Fruit fly (Drosophila melanogaster) whole organism, embryonic: Measurements from ENCODE around the gene CG45061.

Source experiments
- Blimp-1 ChIP-seq: fragments of 200-800 bp; sonication (Bioruptor generic); optimal IDR thresholded peaks from 3 replicates; lab custom pipeline; 2018; ENCODE audit warnings: missing biosample characterization, missing genetic modification characterization, mild to moderate bottlenecking, moderate library complexity, missing genetic modification reagents
- CG15514 ChIP-seq: fragments of 200-800 bp; sonication (Bioruptor generic); optimal IDR thresholded peaks from 3 replicates; lab custom pipeline; 2017; ENCODE audit warnings: missing biosample characterization, missing genetic modification characterization, mild to moderate bottlenecking, moderate library complexity, missing genetic modification reagents
- CG17328 ChIP-seq: fragments of 200-800 bp; sonication (Bioruptor generic); IDR thresholded peaks from 2 replicates; pipeline ENCODE4 v1.3.6; 2022; ENCODE audit warnings: missing biosample characterization, missing genetic modification characterization
- CG30403 ChIP-seq: fragments of 200-800 bp; sonication (Bioruptor generic); optimal IDR thresholded peaks from 3 replicates; lab custom pipeline; 2016; ENCODE audit warnings: missing biosample characterization, missing genetic modification characterization
- CG5953 ChIP-seq: fragments of 200-800 bp; sonication (Bioruptor generic); IDR thresholded peaks from 2 replicates; pipeline ENCODE4 v1.3.6; 2022; ENCODE audit warnings: missing biosample characterization, missing genetic modification characterization
- Dip3 ChIP-seq: fragments of 200-800 bp; sonication (Bioruptor generic); optimal IDR thresholded peaks from 3 replicates; lab custom pipeline; 2016; ENCODE audit warnings: missing biosample characterization, missing genetic modification characterization
- Eip74EF ChIP-seq, 2 experiments: fragments of 200-800 bp in 1 of 2; fragments of >200 bp in 1 of 2; sonication (Bioruptor generic) in 1 of 2; optimal IDR thresholded peaks; 2 replicates each; lab custom pipeline; 2017 to 2019; ENCODE audit warnings: missing biosample characterization in 2 of 2, missing genetic modification characterization in 2 of 2, mild to moderate bottlenecking in 1 of 2, moderate library complexity in 1 of 2
- Hr51 ChIP-seq, 2 experiments: fragments of 200-800 bp; sonication (Bioruptor generic); optimal IDR thresholded peaks; 2 replicates in 1 of 2; 3 replicates in 1 of 2; lab custom pipeline; 2016 to 2018; ENCODE audit warnings: missing biosample characterization in 2 of 2, missing genetic modification characterization in 2 of 2, mild to moderate bottlenecking in 1 of 2, moderate library complexity in 1 of 2
- Rfx ChIP-seq: fragments of 200-800 bp; sonication (Bioruptor generic); IDR thresholded peaks from 2 replicates; pipeline ENCODE4 v1.3.6; 2022; ENCODE audit warnings: missing biosample characterization, missing genetic modification characterization
- Sox102F ChIP-seq: fragments of 200-800 bp; sonication (Bioruptor generic); optimal IDR thresholded peaks from 2 replicates; lab custom pipeline; 2018; ENCODE audit warnings: missing biosample characterization, mild to moderate bottlenecking, missing genetic modification characterization, moderate library complexity
- Xbp1 ChIP-seq: fragments of 200-800 bp; sonication (Bioruptor generic); optimal IDR thresholded peaks from 3 replicates; lab custom pipeline; 2016; ENCODE audit warnings: missing biosample characterization, mild to moderate bottlenecking, missing genetic modification characterization
- bcd ChIP-seq: fragments of 200-800 bp; sonication (Bioruptor generic); optimal IDR thresholded peaks from 2 replicates; lab custom pipeline; 2017; ENCODE audit warnings: missing biosample characterization, mild to moderate bottlenecking, missing genetic modification characterization
- cwo ChIP-seq: fragments of 200-800 bp; sonication (Bioruptor generic); optimal IDR thresholded peaks from 3 replicates; lab custom pipeline; 2017; ENCODE audit warnings: missing biosample characterization, missing genetic modification characterization, mild to moderate bottlenecking, moderate library complexity, missing genetic modification reagents
- dmrt99B ChIP-seq: fragments of 200-800 bp; sonication (Bioruptor generic); optimal IDR thresholded peaks from 2 replicates; lab custom pipeline; 2018; ENCODE audit warnings: missing biosample characterization, mild to moderate bottlenecking, missing genetic modification characterization, moderate library complexity
- exex ChIP-seq: fragments of 200-800 bp; sonication (Bioruptor generic); optimal IDR thresholded peaks from 4 replicates; lab custom pipeline; 2018; ENCODE audit warnings: missing biosample characterization, mild to moderate bottlenecking, missing genetic modification characterization, moderate library complexity
- ind ChIP-seq: fragments of 200-800 bp; sonication (Bioruptor generic); optimal IDR thresholded peaks from 3 replicates; lab custom pipeline; 2016; ENCODE audit warnings: missing biosample characterization, missing genetic modification characterization
- jigr1 ChIP-seq: fragments of 200-800 bp; sonication (Bioruptor generic); IDR thresholded peaks from 3 replicates; pipeline ENCODE4 v1.3.6; 2022; ENCODE audit warnings: missing biosample characterization, missing genetic modification characterization
- lmd ChIP-seq: fragments of 200-800 bp; sonication (Bioruptor generic); IDR thresholded peaks from 2 replicates; pipeline ENCODE4 v1.3.6; 2022; ENCODE audit warnings: missing biosample characterization, missing genetic modification characterization
- pan ChIP-seq, 4 experiments: fragments of >200 bp in 3 of 4; fragments of 200-800 bp in 1 of 4; sonication (Bioruptor generic) in 1 of 4; optimal IDR thresholded peaks in 3 of 4; IDR thresholded peaks in 1 of 4; 2 replicates each; pipeline versions ENCODE4 v1.3.6 to Lab custom; 2017 to 2022; ENCODE audit warnings: missing biosample characterization in 2 of 4, missing genetic modification characterization in 2 of 4, mixed read lengths in 1 of 4
- psq ChIP-seq: fragments of 200-800 bp; sonication (Bioruptor generic); optimal IDR thresholded peaks from 2 replicates; lab custom pipeline; 2017; ENCODE audit warnings: missing biosample characterization, missing genetic modification characterization
- sob ChIP-seq: fragments of 200-800 bp; sonication (Bioruptor generic); IDR thresholded peaks from 2 replicates; pipeline ENCODE4 v1.3.6; 2022; ENCODE audit warnings: missing biosample characterization, missing genetic modification characterization
- vnd ChIP-seq: fragments of 200-800 bp; sonication (Bioruptor generic); IDR thresholded peaks from 3 replicates; pipeline ENCODE4 v1.3.6; 2022; ENCODE audit warnings: missing biosample characterization, missing genetic modification characterization; ENCODE audit not compliant: partially characterized antibody

The CG45061 gene

DNA sequence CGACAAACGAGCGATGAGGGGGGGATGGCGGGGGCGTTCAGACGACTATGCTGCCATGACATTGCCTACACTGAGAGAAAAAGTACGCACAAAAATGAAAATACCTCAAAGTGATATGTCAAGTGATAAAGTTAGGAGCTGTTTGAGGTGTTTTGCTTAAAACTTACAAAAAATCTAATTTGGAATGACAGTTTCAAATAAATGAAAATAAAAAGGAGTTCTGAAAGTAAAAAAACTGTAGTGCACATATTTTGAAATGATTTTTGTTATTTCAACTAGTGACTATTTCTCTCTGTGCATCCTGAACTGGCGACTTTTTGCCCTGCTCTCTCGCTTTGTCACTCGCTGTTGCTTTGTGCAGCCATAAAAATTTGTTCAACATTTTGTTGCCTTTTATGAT, 41.6 kb downstream of the CG45061 start (continued):
- no peak for TF ChIP-seq pan (optimal IDR thresholded peaks at IDR 0.05; lab: Kevin White, UChicago)
- TF ChIP-seq pan (GFP tag; optimal IDR thresholded peaks at IDR 0.05 in 1 of 2, IDR thresholded peaks at IDR 0.05 in 1 of 2): peak in 1 of 2 experiments; percentile 25
- TF ChIP-seq psq (GFP tag; lab: Kevin White, UChicago): no peak
- TF ChIP-seq Xbp1 (GFP tag; lab: Kevin White, UChicago): peak; percentile 26
- TF ChIP-seq jigr1 (GFP tag; lab: Robert Waterston, UW): no peak
- TF ChIP-seq CG5953 (GFP tag; lab: Robert Waterston, UW): no peak
- TF ChIP-seq CG30403: peak; percentile 34
- no peak for TF ChIP-seq Eip74EF (GFP tag; optimal IDR thresholded peaks at IDR 0.05; lab: Kevin White, UChicago)
- no peak for TF ChIP-seq Dip3
- peak; percentile 1 for TF ChIP-seq CG15514 (GFP tag; lab: Kevin White, UChicago)
- TF ChIP-seq sob (GFP tag; lab: Robert Waterston, UW): peak; percentile 9; the same call in 1 of the 2 replicates
- peak; percentile 44 for TF ChIP-seq Sox102F (GFP tag; lab: Kevin White, UChicago)
- no peak for TF ChIP-seq CG17328 (GFP tag; lab: Robert Waterston, UW)
- TF ChIP-seq Blimp-1: peak; percentile 36
- TF ChIP-seq cwo (GFP tag; lab: Kevin White, UChicago): no peak
- peak; percentile 37; the same call in 1 of the 2 replicates for TF ChIP-seq Rfx
- peak; percentile 15 for TF ChIP-seq bcd (GFP tag; lab: Kevin White, UChicago)
- no peak for TF ChIP-seq exex
- TF ChIP-seq vnd (GFP tag; lab: Robert Waterston, UW): no peak
- peak; percentile 3 for TF ChIP-seq ind (GFP tag; lab: Kevin White, UChicago)
- TF ChIP-seq dmrt99B (tag; lab: Kevin White, UChicago): peak; percentile 10
- no peak for TF ChIP-seq lmd
- peak in 1 of 2 experiments; percentile 35 for TF ChIP-seq Hr51 (GFP tag; optimal IDR thresholded peaks at IDR 0.05; lab: Kevin White, UChicago)
